Fruit fly (Drosophila melanogaster): ENCODE measurements around the gene CG31371.

CG31371 gene

dm6 chr3R:30459066-30459935, 44.0 kb downstream of the CG31371 start, which contains the start of the genes CG2224 and CDase (continued):
- peak; percentile 77; the same call in 2 of the 3 replicates for TF ChIP-seq sr (GFP tag; IDR thresholded peaks at IDR 0.05)
- peak; percentile 59; the same call in 1 of the 2 replicates for TF ChIP-seq CG42726 (GFP tag; IDR thresholded peaks at IDR 0.05; ENCODE audit: partially characterized antibody)
- no peak for TF ChIP-seq ttk (GFP tag; IDR thresholded peaks at IDR 0.05)
- peak; percentile 96 for TF ChIP-seq unc-4 (GFP tag; IDR thresholded peaks at IDR 0.05; ENCODE audit: partially characterized antibody)
- peak; percentile 84 for TF ChIP-seq E2f2 (GFP tag; IDR thresholded peaks at IDR 0.05)
- TF ChIP-seq Nf-YA (GFP tag; IDR thresholded peaks at IDR 0.05) = no peak
- TF ChIP-seq hb (GFP tag; IDR thresholded peaks at IDR 0.05; ENCODE audit: partially characterized antibody) = peak; percentile 82
- TF ChIP-seq Sry-δ (GFP tag; optimal IDR thresholded peaks at IDR 0.05) = peak; percentile 68
- TF ChIP-seq trem (tag; optimal IDR thresholded peaks at IDR 0.05) = no peak
- no peak for TF ChIP-seq Sin3A (optimal IDR thresholded peaks at IDR 0.05)
- peak; percentile 89 for TF ChIP-seq CG14860 (GFP tag; IDR thresholded peaks at IDR 0.05; ENCODE audit: partially characterized antibody)
- TF ChIP-seq CrebB (tag; optimal IDR thresholded peaks at IDR 0.05) = peak; percentile 3
- TF ChIP-seq mld (GFP tag; IDR thresholded peaks at IDR 0.05; ENCODE audit: partially characterized antibody) = peak; percentile 79
- no peak for TF ChIP-seq Hey (tag; optimal IDR thresholded peaks at IDR 0.05)
- no peak for TF ChIP-seq CG3163 (GFP tag; optimal IDR thresholded peaks at IDR 0.05)
- peak; percentile 84 for TF ChIP-seq CG16813 (GFP tag; IDR thresholded peaks at IDR 0.05; ENCODE audit: partially characterized antibody)
- TF ChIP-seq Scr (GFP tag; IDR thresholded peaks at IDR 0.05; ENCODE audit: partially characterized antibody) = peak; percentile 89
- TF ChIP-seq Myb (GFP tag; optimal IDR thresholded peaks at IDR 0.05) = peak; percentile 96
- TF ChIP-seq nmo (GFP tag; optimal IDR thresholded peaks at IDR 0.05) = peak; percentile 19
- no peak for TF ChIP-seq ems (GFP tag; optimal IDR thresholded peaks at IDR 0.05)
- TF ChIP-seq CG4617 (GFP tag; optimal IDR thresholded peaks at IDR 0.05; ENCODE audit: borderline replicate concordance) = peak; percentile 16
- TF ChIP-seq stc (GFP tag; IDR thresholded peaks at IDR 0.05) = no peak
- TF ChIP-seq ewg (GFP tag; optimal IDR thresholded peaks at IDR 0.05) = no peak
- TF ChIP-seq CG7963 (GFP tag; IDR thresholded peaks at IDR 0.05; ENCODE audit: partially characterized antibody) = peak; percentile 87
- peak; percentile 86 for TF ChIP-seq vnd (GFP tag; IDR thresholded peaks at IDR 0.05; ENCODE audit: partially characterized antibody)
- TF ChIP-seq CG10209 (GFP tag; optimal IDR thresholded peaks at IDR 0.05) = no peak
- TF ChIP-seq amos (GFP tag; IDR thresholded peaks at IDR 0.05; ENCODE audit: partially characterized antibody) = peak; percentile 89
- peak; percentile 90; the same call in 2 of the 3 replicates for TF ChIP-seq Opbp (GFP tag; IDR thresholded peaks at IDR 0.05; ENCODE audit: partially characterized antibody)
- TF ChIP-seq Pdp1 (GFP tag; optimal IDR thresholded peaks at IDR 0.05) = peak in 1 of 2 experiments; percentile 48
- TF ChIP-seq abd-A (tag; optimal IDR thresholded peaks at IDR 0.05) = no peak
- peak; percentile 82 for TF ChIP-seq BEAF-32 (GFP tag; optimal IDR thresholded peaks at IDR 0.05)
- TF ChIP-seq CG17186 (GFP tag; optimal IDR thresholded peaks at IDR 0.05) = peak; percentile 8
- peak; percentile 98 for TF ChIP-seq her (GFP tag; optimal IDR thresholded peaks at IDR 0.05)
- no peak for TF ChIP-seq fd96Cb (tag; optimal IDR thresholded peaks at IDR 0.05)
- TF ChIP-seq MESR4 (GFP tag; optimal IDR thresholded peaks at IDR 0.05) = peak; percentile 56
- TF ChIP-seq CG1603 (tag; optimal IDR thresholded peaks at IDR 0.05) = peak; percentile 57
- no peak for TF ChIP-seq CG10543 (GFP tag; optimal IDR thresholded peaks at IDR 0.05)
- TF ChIP-seq chinmo (GFP tag; IDR thresholded peaks at IDR 0.05; ENCODE audit: partially characterized antibody) = peak; percentile 96
- TF ChIP-seq Vsx1 (GFP tag; optimal IDR thresholded peaks at IDR 0.05) = peak; percentile 5
- TF ChIP-seq Oaz (GFP tag; IDR thresholded peaks at IDR 0.05) = no peak

All from whole organism, embryonic.